Fruit fly (Drosophila melanogaster) whole organism, embryonic: Measurements from ENCODE around the gene yellow-e2.

Experiments used
- Antp ChIP-seq: fragments of 200-800 bp; sonication (Bioruptor generic); optimal IDR thresholded peaks from 3 replicates; lab custom pipeline; 2016; ENCODE audit warnings: missing biosample characterization, missing genetic modification characterization
- B-H1 ChIP-seq: fragments of 200-800 bp; sonication (Bioruptor generic); IDR thresholded peaks from 3 replicates; pipeline ENCODE4 v1.3.6; 2022; ENCODE audit warnings: missing biosample characterization, missing genetic modification characterization
- CG10462 ChIP-seq: fragments of 200-800 bp; sonication (Bioruptor generic); optimal IDR thresholded peaks from 2 replicates; lab custom pipeline; 2016; ENCODE audit warnings: missing biosample characterization, missing genetic modification characterization
- CG10654 ChIP-seq: fragments of 200-800 bp; sonication (Bioruptor generic); optimal IDR thresholded peaks from 2 replicates; lab custom pipeline; 2016; ENCODE audit warnings: missing biosample characterization, missing genetic modification characterization
- CG11723 ChIP-seq: fragments of 200-800 bp; sonication (Bioruptor generic); optimal IDR thresholded peaks from 2 replicates; lab custom pipeline; 2017; ENCODE audit warnings: missing biosample characterization, mild to moderate bottlenecking, missing genetic modification characterization
- CG15011 ChIP-seq: fragments of 200-800 bp; sonication (Bioruptor generic); optimal IDR thresholded peaks from 3 replicates; lab custom pipeline; 2018; ENCODE audit warnings: missing biosample characterization, mild to moderate bottlenecking, missing genetic modification characterization
- CG17568 ChIP-seq: fragments of 200-800 bp; sonication (Bioruptor generic); optimal IDR thresholded peaks from 2 replicates; lab custom pipeline; 2018; ENCODE audit warnings: missing biosample characterization, mild to moderate bottlenecking, missing genetic modification characterization, moderate library complexity
- CG17912 ChIP-seq: fragments of 200-800 bp; sonication (Bioruptor generic); optimal IDR thresholded peaks from 2 replicates; lab custom pipeline; 2018; ENCODE audit warnings: missing biosample characterization, mild to moderate bottlenecking, missing genetic modification characterization
- CG1792 ChIP-seq: fragments of 200-800 bp; sonication (Bioruptor generic); optimal IDR thresholded peaks from 2 replicates; lab custom pipeline; 2016; ENCODE audit warnings: missing biosample characterization, missing genetic modification characterization
- CG2120 ChIP-seq: fragments of 200-800 bp; sonication (Bioruptor generic); optimal IDR thresholded peaks from 3 replicates; lab custom pipeline; 2016; ENCODE audit warnings: missing biosample characterization, missing genetic modification characterization
- CG31441 ChIP-seq: fragments of 200-800 bp; sonication (Bioruptor generic); IDR thresholded peaks from 2 replicates; pipeline ENCODE4 v1.3.6; 2022; ENCODE audit warnings: missing biosample characterization, missing genetic modification characterization
- CG33557 ChIP-seq: fragments of 200-800 bp; sonication (Bioruptor generic); optimal IDR thresholded peaks from 2 replicates; lab custom pipeline; 2019; ENCODE audit warnings: missing biosample characterization, mild to moderate bottlenecking, missing genetic modification characterization, moderate library complexity
- CG7271 ChIP-seq: fragments of 200-800 bp; sonication (Bioruptor generic); optimal IDR thresholded peaks from 2 replicates; lab custom pipeline; 2018; ENCODE audit warnings: missing biosample characterization, mild to moderate bottlenecking, missing genetic modification characterization, moderate library complexity
- CG7928 ChIP-seq: fragments of 200-800 bp; sonication (Bioruptor generic); optimal IDR thresholded peaks from 2 replicates; lab custom pipeline; 2017; ENCODE audit warnings: missing biosample characterization, mild to moderate bottlenecking, missing genetic modification characterization
- CG8765 ChIP-seq: fragments of 200-800 bp; sonication (Bioruptor generic); IDR thresholded peaks from 2 replicates; pipeline ENCODE4 v1.3.6; 2022; ENCODE audit warnings: missing biosample characterization, missing genetic modification characterization
- D ChIP-seq, 2 experiments: fragments of 200-800 bp in 1 of 2; fragments of >200 bp in 1 of 2; sonication (Bioruptor generic) in 1 of 2; optimal IDR thresholded peaks; 2 replicates in 1 of 2; 3 replicates in 1 of 2; lab custom pipeline; 2017; ENCODE audit warnings: mild to moderate bottlenecking in 1 of 2, missing biosample characterization in 1 of 2, missing genetic modification characterization in 1 of 2, missing genetic modification reagents in 1 of 2
- Dek ChIP-seq: fragments of 200-800 bp; sonication (Bioruptor generic); optimal IDR thresholded peaks from 3 replicates; lab custom pipeline; 2019; ENCODE audit warnings: missing biosample characterization, mild to moderate bottlenecking, missing genetic modification characterization, moderate library complexity
- Doc2 ChIP-seq: fragments of 200-800 bp; sonication (Bioruptor generic); IDR thresholded peaks from 2 replicates; pipeline ENCODE4 v1.3.6; 2022; ENCODE audit warnings: missing biosample characterization, missing genetic modification characterization
- H15 ChIP-seq: fragments of 200-800 bp; sonication (Bioruptor generic); IDR thresholded peaks from 3 replicates; pipeline ENCODE4 v1.3.6; 2022; ENCODE audit warnings: missing biosample characterization, missing genetic modification characterization
- Hand ChIP-seq: fragments of 200-800 bp; sonication (Bioruptor generic); optimal IDR thresholded peaks from 2 replicates; lab custom pipeline; 2017; ENCODE audit warnings: mild to moderate bottlenecking, missing biosample characterization, missing genetic modification reagents, missing genetic modification characterization
- Hey ChIP-seq: fragments of 200-800 bp; sonication (Bioruptor generic); optimal IDR thresholded peaks from 3 replicates; lab custom pipeline; 2018; ENCODE audit warnings: missing biosample characterization, mild to moderate bottlenecking, missing genetic modification characterization
- Lim3 ChIP-seq: fragments of 200-800 bp; sonication (Bioruptor generic); IDR thresholded peaks from 2 replicates; pipeline ENCODE4 v1.3.6; 2022; ENCODE audit warnings: missing biosample characterization, missing genetic modification characterization
- PHDP ChIP-seq: fragments of 200-800 bp; sonication (Bioruptor generic); optimal IDR thresholded peaks from 3 replicates; lab custom pipeline; 2018; ENCODE audit warnings: missing biosample characterization, mild to moderate bottlenecking, missing genetic modification characterization, moderate library complexity
- ab ChIP-seq: fragments of 200-800 bp; sonication (Bioruptor generic); optimal IDR thresholded peaks from 2 replicates; lab custom pipeline; 2016; ENCODE audit warnings: missing biosample characterization, missing genetic modification characterization
- amos ChIP-seq: fragments of 200-800 bp; sonication (Bioruptor generic); IDR thresholded peaks from 2 replicates; pipeline ENCODE4 v1.3.6; 2022; ENCODE audit warnings: missing biosample characterization, missing genetic modification characterization; ENCODE audit not compliant: partially characterized antibody
- ash1 ChIP-seq: fragments of 200-800 bp; sonication (Bioruptor generic); optimal IDR thresholded peaks from 2 replicates; lab custom pipeline; 2018; ENCODE audit warnings: missing biosample characterization, mild to moderate bottlenecking, missing genetic modification characterization
- bbx ChIP-seq: fragments of 200-800 bp; sonication (Bioruptor generic); IDR thresholded peaks from 2 replicates; pipeline ENCODE4 v1.3.6; 2022; ENCODE audit warnings: missing biosample characterization, missing genetic modification characterization; ENCODE audit not compliant: partially characterized antibody
- caup ChIP-seq: fragments of 200-800 bp; sonication (Bioruptor generic); optimal IDR thresholded peaks from 3 replicates; lab custom pipeline; 2017; ENCODE audit warnings: missing biosample characterization, mild to moderate bottlenecking, missing genetic modification characterization, moderate library complexity; ENCODE audit not compliant: severe bottlenecking
- chinmo ChIP-seq: fragments of 200-800 bp; sonication (Bioruptor generic); IDR thresholded peaks from 4 replicates; pipeline ENCODE4 v1.3.6; 2022; ENCODE audit warnings: missing biosample characterization, missing genetic modification characterization; ENCODE audit not compliant: partially characterized antibody
- ci ChIP-seq: fragments of 200-800 bp; sonication (Bioruptor generic); IDR thresholded peaks from 3 replicates; pipeline ENCODE4 v1.3.6; 2022; ENCODE audit warnings: missing biosample characterization, missing genetic modification characterization
- crc ChIP-seq: fragments of 200-800 bp; sonication (Bioruptor generic); optimal IDR thresholded peaks from 2 replicates; lab custom pipeline; 2016; ENCODE audit warnings: missing biosample characterization, missing genetic modification characterization
- cwo ChIP-seq: fragments of 200-800 bp; sonication (Bioruptor generic); optimal IDR thresholded peaks from 3 replicates; lab custom pipeline; 2017; ENCODE audit warnings: missing biosample characterization, missing genetic modification characterization, mild to moderate bottlenecking, moderate library complexity, missing genetic modification reagents
- danr ChIP-seq: fragments of 200-800 bp; sonication (Bioruptor generic); IDR thresholded peaks from 2 replicates; pipeline ENCODE4 v1.3.6; 2022; ENCODE audit warnings: missing biosample characterization, missing genetic modification characterization
- dati ChIP-seq: fragments of 200-800 bp; sonication (Bioruptor generic); IDR thresholded peaks from 2 replicates; pipeline ENCODE4 v1.3.6; 2022; ENCODE audit warnings: missing biosample characterization, missing genetic modification characterization
- dm ChIP-seq: fragments of 200-800 bp; sonication (Bioruptor generic); optimal IDR thresholded peaks from 3 replicates; lab custom pipeline; 2016; ENCODE audit warnings: missing biosample characterization, missing genetic modification characterization
- dysf ChIP-seq: fragments of 200-800 bp; sonication (Bioruptor generic); IDR thresholded peaks from 3 replicates; pipeline ENCODE4 v1.3.6; 2022; ENCODE audit warnings: missing biosample characterization, missing genetic modification characterization
- esg ChIP-seq: fragments of 200-800 bp; sonication (Bioruptor generic); conservative IDR thresholded peaks from 2 replicates; pipeline ENCODE4 v1.3.6; 2022; ENCODE audit warnings: missing biosample characterization, missing genetic modification characterization
- eve ChIP-seq, 2 experiments: fragments of >200 bp; optimal IDR thresholded peaks; 2 replicates each; lab custom pipeline; 2017; ENCODE audit warnings: missing biosample characterization in 2 of 2, missing genetic modification characterization in 2 of 2
- gce ChIP-seq: fragments of 200-800 bp; sonication (Bioruptor generic); IDR thresholded peaks from 3 replicates; pipeline ENCODE4 v1.3.6; 2022; ENCODE audit warnings: missing biosample characterization, missing genetic modification characterization
- gcm2 ChIP-seq: fragments of 200-800 bp; sonication (Bioruptor generic); optimal IDR thresholded peaks from 2 replicates; lab custom pipeline; 2016; ENCODE audit warnings: missing biosample characterization, missing genetic modification characterization
- gsb ChIP-seq: fragments of 200-800 bp; sonication (Bioruptor generic); IDR thresholded peaks from 2 replicates; pipeline ENCODE4 v1.3.6; 2022; ENCODE audit warnings: missing biosample characterization, missing genetic modification characterization
- lmd ChIP-seq: fragments of 200-800 bp; sonication (Bioruptor generic); IDR thresholded peaks from 2 replicates; pipeline ENCODE4 v1.3.6; 2022; ENCODE audit warnings: missing biosample characterization, missing genetic modification characterization
- nom ChIP-seq: fragments of 200-800 bp; sonication (Bioruptor generic); optimal IDR thresholded peaks from 2 replicates; lab custom pipeline; 2017; ENCODE audit warnings: missing biosample characterization, missing genetic modification characterization, mild to moderate bottlenecking, moderate library complexity, missing genetic modification reagents
- ranshi ChIP-seq: fragments of 200-800 bp; sonication (Bioruptor generic); IDR thresholded peaks from 2 replicates; pipeline ENCODE4 v1.3.6; 2022; ENCODE audit warnings: missing biosample characterization, missing genetic modification characterization
- run ChIP-seq: fragments of 200-800 bp; sonication (Bioruptor generic); optimal IDR thresholded peaks from 3 replicates; lab custom pipeline; 2018; ENCODE audit warnings: missing biosample characterization, mild to moderate bottlenecking, missing genetic modification characterization
- salm ChIP-seq: fragments of 200-800 bp; sonication (Bioruptor generic); optimal IDR thresholded peaks from 2 replicates; lab custom pipeline; 2018; ENCODE audit warnings: missing biosample characterization, mild to moderate bottlenecking, missing genetic modification characterization
- sima ChIP-seq: fragments of 200-800 bp; sonication (Bioruptor generic); optimal IDR thresholded peaks from 2 replicates; lab custom pipeline; 2016; ENCODE audit warnings: missing biosample characterization, missing genetic modification characterization
- slbo ChIP-seq: fragments of 200-800 bp; sonication (Bioruptor generic); IDR thresholded peaks from 2 replicates; pipeline ENCODE4 v1.3.6; 2022; ENCODE audit warnings: missing biosample characterization, missing genetic modification characterization
- slou ChIP-seq: fragments of 200-800 bp; sonication (Bioruptor generic); optimal IDR thresholded peaks from 3 replicates; lab custom pipeline; 2016; ENCODE audit warnings: missing biosample characterization, missing genetic modification characterization
- unc-4 ChIP-seq: fragments of 200-800 bp; sonication (Bioruptor generic); IDR thresholded peaks from 2 replicates; pipeline ENCODE4 v1.3.6; 2022; ENCODE audit warnings: missing biosample characterization, missing genetic modification characterization; ENCODE audit not compliant: partially characterized antibody
- wdn ChIP-seq: fragments of 200-800 bp; sonication (Bioruptor generic); IDR thresholded peaks from 2 replicates; pipeline ENCODE4 v1.3.6; 2022; ENCODE audit warnings: missing biosample characterization, missing genetic modification characterization
- zfh1 ChIP-seq: fragments of 200-800 bp; sonication (Bioruptor generic); IDR thresholded peaks from 3 replicates; pipeline ENCODE4 v1.3.6; 2022; ENCODE audit warnings: missing biosample characterization, missing genetic modification characterization

yellow-e2 gene

dm6 chr3R:13441703-13442102 is 34.9 kb upstream of the yellow-e2 start (continued):
- no peak for TF ChIP-seq dati (GFP tag; lab: Robert Waterston, UW)
- no peak for TF ChIP-seq slou
- TF ChIP-seq salm (tag; lab: Kevin White, UChicago): no peak
- no peak for TF ChIP-seq chinmo (GFP tag; lab: Robert Waterston, UW)
- TF ChIP-seq cwo: no peak
- TF ChIP-seq CG10654 (GFP tag; lab: Kevin White, UChicago): no peak
- TF ChIP-seq Dek (tag; lab: Kevin White, UChicago): no peak
- no peak for TF ChIP-seq CG11723 (GFP tag; lab: Kevin White, UChicago)
- TF ChIP-seq gcm2: no peak
- peak; percentile 43 for TF ChIP-seq CG17568 (GFP tag; lab: Kevin White, UChicago)
- TF ChIP-seq Hand (GFP tag; lab: Kevin White, UChicago): no peak
- no peak for TF ChIP-seq esg (GFP tag; lab: Robert Waterston, UW)
- TF ChIP-seq CG7271: no peak
- TF ChIP-seq ci (GFP tag; lab: Robert Waterston, UW): no peak
- no peak for TF ChIP-seq H15 (GFP tag; lab: Robert Waterston, UW)
- TF ChIP-seq amos (GFP tag; lab: Robert Waterston, UW): no peak
- TF ChIP-seq CG2120 (GFP tag; lab: Kevin White, UChicago): no peak
- no peak for TF ChIP-seq D (optimal IDR thresholded peaks at IDR 0.05; lab: Kevin White, UChicago)
- TF ChIP-seq D (GFP tag; optimal IDR thresholded peaks at IDR 0.05; lab: Kevin White, UChicago): no peak
- TF ChIP-seq CG1792: no peak
- no peak for TF ChIP-seq ranshi (GFP tag; lab: Robert Waterston, UW)
- TF ChIP-seq dm (GFP tag; lab: Kevin White, UChicago): no peak
- TF ChIP-seq CG31441 (GFP tag; lab: Robert Waterston, UW): peak; percentile 32; the same call in 1 of the 2 replicates
- peak; percentile 67 for TF ChIP-seq PHDP (tag; lab: Kevin White, UChicago)
- peak; percentile 3 for TF ChIP-seq crc (GFP tag; lab: Kevin White, UChicago)
- no peak for TF ChIP-seq bbx (GFP tag; lab: Robert Waterston, UW)
- no peak for TF ChIP-seq ash1 (GFP tag; lab: Kevin White, UChicago)
- no peak for TF ChIP-seq slbo (GFP tag; lab: Robert Waterston, UW)
- no peak for TF ChIP-seq Antp (GFP tag; lab: Kevin White, UChicago)
- TF ChIP-seq caup: peak; percentile 11
- no peak for TF ChIP-seq gsb
- TF ChIP-seq ab (GFP tag; lab: Kevin White, UChicago): no peak
- TF ChIP-seq danr (GFP tag; lab: Robert Waterston, UW): no peak
- TF ChIP-seq run (tag; lab: Kevin White, UChicago): no peak
- no peak for TF ChIP-seq CG33557 (GFP tag; lab: Kevin White, UChicago)
- TF ChIP-seq sima: no peak
- no peak for TF ChIP-seq CG7928
- TF ChIP-seq dysf: peak; percentile 25; the same call in 1 of the 3 replicates
- TF ChIP-seq nom: no peak
- no peak for TF ChIP-seq zfh1
- no peak for TF ChIP-seq unc-4 (GFP tag; lab: Robert Waterston, UW)
- no peak for TF ChIP-seq Lim3 (GFP tag; lab: Robert Waterston, UW)
- no peak for TF ChIP-seq CG17912 (GFP tag; lab: Kevin White, UChicago)
- TF ChIP-seq B-H1: no peak
- TF ChIP-seq Doc2 (GFP tag; lab: Robert Waterston, UW): no peak
- no peak for TF ChIP-seq wdn (GFP tag; lab: Robert Waterston, UW)
- no peak for TF ChIP-seq CG10462 (GFP tag; lab: Kevin White, UChicago)
- no peak for TF ChIP-seq CG15011 (GFP tag; lab: Kevin White, UChicago)
- TF ChIP-seq Hey (tag; lab: Kevin White, UChicago): no peak
- TF ChIP-seq CG8765 (GFP tag; lab: Robert Waterston, UW): no peak
- peak in 1 of 2 experiments; percentile 18 for TF ChIP-seq eve (GFP tag; optimal IDR thresholded peaks at IDR 0.05; lab: Kevin White, UChicago)
- TF ChIP-seq gce (GFP tag; lab: Robert Waterston, UW): no peak
- TF ChIP-seq lmd (GFP tag; lab: Robert Waterston, UW): no peak
